Fruit fly (Drosophila melanogaster): ENCODE measurements around the gene vir-1.

vir-1 gene

dm6 chr2L:12427487-12428101, 4.4 kb upstream of the vir-1 start, which contains the start of the genes CG5446 and Trm1:
TSS of gene CG5446 (minus strand) at chr2L:12427709.
TSS of gene Trm1 (plus strand) at chr2L:12428028.
- TF ChIP-seq CG32264 (GFP tag; optimal IDR thresholded peaks at IDR 0.05): no peak
- peak; percentile 10 for TF ChIP-seq Hr83 (GFP tag; optimal IDR thresholded peaks at IDR 0.05; ENCODE audit: poor library complexity, severe bottlenecking)
- TF ChIP-seq OdsH (GFP tag; optimal IDR thresholded peaks at IDR 0.05): peak; percentile 53
- no peak for TF ChIP-seq Jra (GFP tag; optimal IDR thresholded peaks at IDR 0.05)
- peak; percentile 38 for TF ChIP-seq Dif (GFP tag; optimal IDR thresholded peaks at IDR 0.05; ENCODE audit: partially characterized antibody)
- TF ChIP-seq h (GFP tag; optimal IDR thresholded peaks at IDR 0.05): peak; percentile 52
- no peak for TF ChIP-seq CG9705 (GFP tag; optimal IDR thresholded peaks at IDR 0.05)
- no peak for TF ChIP-seq brk (GFP tag; optimal IDR thresholded peaks at IDR 0.05)
- TF ChIP-seq dsf (GFP tag; optimal IDR thresholded peaks at IDR 0.05; ENCODE audit: borderline replicate concordance): peak; percentile 26
- peak in 1 of 2 experiments; percentile 81 for TF ChIP-seq foxo (GFP tag; optimal IDR thresholded peaks at IDR 0.05)
- no peak for TF ChIP-seq Mio (GFP tag; optimal IDR thresholded peaks at IDR 0.05)
- TF ChIP-seq tai (GFP tag; optimal IDR thresholded peaks at IDR 0.05): no peak
- peak; percentile 24 for TF ChIP-seq sv (GFP tag; optimal IDR thresholded peaks at IDR 0.05)
- peak; percentile 77 for TF ChIP-seq psq (GFP tag; optimal IDR thresholded peaks at IDR 0.05)
- TF ChIP-seq Hr78 (GFP tag; optimal IDR thresholded peaks at IDR 0.05): no peak
- no peak for TF ChIP-seq Rel (GFP tag; optimal IDR thresholded peaks at IDR 0.05)
- TF ChIP-seq Rel (tag; optimal IDR thresholded peaks at IDR 0.05): peak; percentile 83
- peak; percentile 65 for TF ChIP-seq rgr (GFP tag; optimal IDR thresholded peaks at IDR 0.05)
- TF ChIP-seq Hnf4 (GFP tag; optimal IDR thresholded peaks at IDR 0.05): peak; percentile 51
- peak; percentile 11 for TF ChIP-seq ey (GFP tag; optimal IDR thresholded peaks at IDR 0.05)
- no peak for TF ChIP-seq CrebA (GFP tag; optimal IDR thresholded peaks at IDR 0.05; ENCODE audit: borderline replicate concordance)
- TF ChIP-seq HLH106 (tag; optimal IDR thresholded peaks at IDR 0.05): peak; percentile 75
- no peak for TF ChIP-seq pan (optimal IDR thresholded peaks at IDR 0.05)
- no peak for TF ChIP-seq Abd-B (GFP tag; optimal IDR thresholded peaks at IDR 0.05)
- TF ChIP-seq Dfd (GFP tag; optimal IDR thresholded peaks at IDR 0.05): no peak
- peak; percentile 82 for TF ChIP-seq Sp1 (GFP tag; optimal IDR thresholded peaks at IDR 0.05)
- TF ChIP-seq dl (GFP tag; optimal IDR thresholded peaks at IDR 0.05; ENCODE audit: insufficient read depth in 1 of 2, partially characterized antibody in 2 of 2): no peak
- peak; percentile 11 for TF ChIP-seq dmrt93B (GFP tag; optimal IDR thresholded peaks at IDR 0.05)
- peak; percentile 45 for TF ChIP-seq br (GFP tag; optimal IDR thresholded peaks at IDR 0.05)
- peak; percentile 68 for TF ChIP-seq Myc (optimal IDR thresholded peaks at IDR 0.05)
- peak; percentile 66 for TF ChIP-seq fru (GFP tag; optimal IDR thresholded peaks at IDR 0.05)
- TF ChIP-seq sage (GFP tag; optimal IDR thresholded peaks at IDR 0.05): no peak
- TF ChIP-seq lola (GFP tag; optimal IDR thresholded peaks at IDR 0.05): no peak
- TF ChIP-seq N (GFP tag; optimal IDR thresholded peaks at IDR 0.05): no peak
- peak; percentile 22 for TF ChIP-seq woc (GFP tag; optimal IDR thresholded peaks at IDR 0.05)
- TF ChIP-seq GATAd (GFP tag; optimal IDR thresholded peaks at IDR 0.05): no peak
- TF ChIP-seq usp (GFP tag; optimal IDR thresholded peaks at IDR 0.05): no peak
- no peak for TF ChIP-seq jim (GFP tag; optimal IDR thresholded peaks at IDR 0.05)
- no peak for TF ChIP-seq Vsx2 (GFP tag; optimal IDR thresholded peaks at IDR 0.05; ENCODE audit: partially characterized antibody)

DNA sequence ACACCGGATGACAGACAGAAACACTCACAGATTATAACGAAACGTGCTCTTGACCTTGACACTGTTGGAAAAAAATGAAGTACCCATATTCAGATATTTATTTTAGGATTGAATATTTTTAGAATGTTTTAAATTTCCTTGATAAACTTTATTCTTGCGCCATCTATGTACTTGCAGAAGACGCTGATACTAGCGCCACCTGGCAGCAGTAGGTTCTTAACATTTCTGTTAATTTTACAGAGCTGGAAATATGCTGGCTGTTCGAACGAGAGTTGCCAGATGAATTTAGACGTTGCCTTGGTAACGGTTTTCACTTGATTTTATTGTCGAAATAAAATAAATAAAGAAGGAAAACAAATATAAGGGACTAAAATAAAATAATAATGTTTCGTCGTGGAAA, 1.3 kb upstream of the vir-1 start, which contains the start of gene Fam92:
TSS of gene Fam92 (plus strand) at position 350 of the 400 bp plus-strand sequence.
- TF ChIP-seq h (GFP tag; optimal IDR thresholded peaks at IDR 0.05) (peak; percentile 66), OdsH (GFP tag; optimal IDR thresholded peaks at IDR 0.05) (peak; percentile 57), Dif (GFP tag; optimal IDR thresholded peaks at IDR 0.05; ENCODE audit: partially characterized antibody) (no peak), usp (GFP tag; optimal IDR thresholded peaks at IDR 0.05) (no peak), sv (GFP tag; optimal IDR thresholded peaks at IDR 0.05) (no peak), ey (GFP tag; optimal IDR thresholded peaks at IDR 0.05) (peak; percentile 46), jim (GFP tag; optimal IDR thresholded peaks at IDR 0.05) (no peak), dmrt93B (GFP tag; optimal IDR thresholded peaks at IDR 0.05) (no peak), tai (GFP tag; optimal IDR thresholded peaks at IDR 0.05) (no peak), pan (optimal IDR thresholded peaks at IDR 0.05) (no peak), rgr (GFP tag; optimal IDR thresholded peaks at IDR 0.05) (peak; percentile 69), CG32264 (GFP tag; optimal IDR thresholded peaks at IDR 0.05) (peak; percentile 10), Mio (GFP tag; optimal IDR thresholded peaks at IDR 0.05) (peak; percentile 43), Vsx2 (GFP tag; optimal IDR thresholded peaks at IDR 0.05; ENCODE audit: partially characterized antibody) (no peak), brk (GFP tag; optimal IDR thresholded peaks at IDR 0.05) (no peak), GATAd (GFP tag; optimal IDR thresholded peaks at IDR 0.05) (no peak), fru (GFP tag; optimal IDR thresholded peaks at IDR 0.05) (peak; percentile 67), CrebA (GFP tag; optimal IDR thresholded peaks at IDR 0.05; ENCODE audit: borderline replicate concordance) (no peak), HLH106 (tag; optimal IDR thresholded peaks at IDR 0.05) (peak; percentile 47), Hnf4 (GFP tag; optimal IDR thresholded peaks at IDR 0.05) (peak; percentile 54), foxo (GFP tag; optimal IDR thresholded peaks at IDR 0.05) (peak in 1 of 2 experiments; percentile 74), Rel (GFP tag; optimal IDR thresholded peaks at IDR 0.05) (no peak), Rel (tag; optimal IDR thresholded peaks at IDR 0.05) (peak; percentile 11), Abd-B (GFP tag; optimal IDR thresholded peaks at IDR 0.05) (no peak), CG9705 (GFP tag; optimal IDR thresholded peaks at IDR 0.05) (peak; percentile 34), br (GFP tag; optimal IDR thresholded peaks at IDR 0.05) (peak; percentile 68), dsf (GFP tag; optimal IDR thresholded peaks at IDR 0.05; ENCODE audit: borderline replicate concordance) (no peak), Dfd (GFP tag; optimal IDR thresholded peaks at IDR 0.05) (no peak), Hr78 (GFP tag; optimal IDR thresholded peaks at IDR 0.05) (no peak), lola (GFP tag; optimal IDR thresholded peaks at IDR 0.05) (no peak), dl (GFP tag; optimal IDR thresholded peaks at IDR 0.05; ENCODE audit: insufficient read depth in 1 of 2, partially characterized antibody in 2 of 2) (no peak), N (GFP tag; optimal IDR thresholded peaks at IDR 0.05) (no peak), Myc (optimal IDR thresholded peaks at IDR 0.05) (peak; percentile 64), Hr83 (GFP tag; optimal IDR thresholded peaks at IDR 0.05; ENCODE audit: poor library complexity, severe bottlenecking) (peak; percentile 39), Sp1 (GFP tag; optimal IDR thresholded peaks at IDR 0.05) (no peak), woc (GFP tag; optimal IDR thresholded peaks at IDR 0.05) (no peak), Jra (GFP tag; optimal IDR thresholded peaks at IDR 0.05) (peak; percentile 46), sage (GFP tag; optimal IDR thresholded peaks at IDR 0.05) (peak; percentile 55), psq (GFP tag; optimal IDR thresholded peaks at IDR 0.05) (peak; percentile 32)

Measured in whole organism, wandering third instar larva.